Fruit fly (Drosophila melanogaster) whole organism, embryonic: Measurements from ENCODE around the gene CG2931.

Experiments used
- Aef1 ChIP-seq: fragments of 200-800 bp; sonication (Bioruptor generic); IDR thresholded peaks from 3 replicates; pipeline ENCODE4 v1.3.6; 2022; ENCODE audit warnings: missing biosample characterization, missing genetic modification characterization
- CG10565 ChIP-seq: fragments of 200-800 bp; sonication (Bioruptor generic); optimal IDR thresholded peaks from 3 replicates; lab custom pipeline; 2016; ENCODE audit warnings: missing biosample characterization, mild to moderate bottlenecking, missing genetic modification characterization
- CG10959 ChIP-seq: fragments of 200-800 bp; sonication (Bioruptor generic); IDR thresholded peaks from 2 replicates; pipeline ENCODE4 v1.3.6; 2022; ENCODE audit warnings: missing biosample characterization, missing genetic modification characterization
- CG12942 ChIP-seq: fragments of 200-800 bp; sonication (Bioruptor generic); optimal IDR thresholded peaks from 3 replicates; lab custom pipeline; 2016; ENCODE audit warnings: missing biosample characterization, missing genetic modification characterization
- CG14050 ChIP-seq: fragments of 200-800 bp; sonication (Bioruptor generic); IDR thresholded peaks from 3 replicates; pipeline ENCODE4 v1.3.6; 2022; ENCODE audit warnings: missing biosample characterization, missing genetic modification characterization
- CG15073 ChIP-seq: fragments of 200-800 bp; sonication (Bioruptor generic); optimal IDR thresholded peaks from 2 replicates; lab custom pipeline; 2016; ENCODE audit warnings: missing biosample characterization, missing genetic modification characterization
- CG16863 ChIP-seq: fragments of 200-800 bp; sonication (Bioruptor generic); optimal IDR thresholded peaks from 3 replicates; lab custom pipeline; 2016; ENCODE audit warnings: missing biosample characterization, missing genetic modification characterization
- CG17186 ChIP-seq: fragments of 200-800 bp; sonication (Bioruptor generic); optimal IDR thresholded peaks from 3 replicates; lab custom pipeline; 2017; ENCODE audit warnings: missing biosample characterization, missing genetic modification reagents, missing genetic modification characterization
- CG17385 ChIP-seq: fragments of 200-800 bp; sonication (Bioruptor generic); optimal IDR thresholded peaks from 3 replicates; lab custom pipeline; 2018; ENCODE audit warnings: missing biosample characterization, mild to moderate bottlenecking, missing genetic modification characterization
- CG17612 ChIP-seq: fragments of 200-800 bp; sonication (Bioruptor generic); IDR thresholded peaks from 2 replicates; pipeline ENCODE4 v1.3.6; 2022; ENCODE audit warnings: missing biosample characterization, missing genetic modification characterization
- CG2129 ChIP-seq: fragments of 200-800 bp; sonication (Bioruptor generic); IDR thresholded peaks from 2 replicates; pipeline ENCODE4 v1.3.6; 2022; ENCODE audit warnings: missing biosample characterization, missing genetic modification characterization; ENCODE audit not compliant: partially characterized antibody
- CG2712 ChIP-seq: fragments of 200-800 bp; optimal IDR thresholded peaks from 3 replicates; lab custom pipeline; 2019; ENCODE audit warnings: missing biosample characterization, mild to moderate bottlenecking, missing genetic modification characterization, moderate library complexity
- CG30431 ChIP-seq: fragments of 200-800 bp; sonication (Bioruptor generic); optimal IDR thresholded peaks from 2 replicates; lab custom pipeline; 2017; ENCODE audit warnings: missing biosample characterization, missing genetic modification characterization
- CG3065 ChIP-seq: fragments of 200-800 bp; sonication (Bioruptor generic); optimal IDR thresholded peaks from 2 replicates; lab custom pipeline; 2016; ENCODE audit warnings: missing biosample characterization, missing genetic modification characterization
- CG32532 ChIP-seq: fragments of 200-800 bp; sonication (Bioruptor generic); IDR thresholded peaks from 2 replicates; pipeline ENCODE4 v1.3.6; 2022; ENCODE audit warnings: missing biosample characterization, missing genetic modification characterization
- CG3407 ChIP-seq: fragments of 200-800 bp; sonication (Bioruptor generic); optimal IDR thresholded peaks from 2 replicates; lab custom pipeline; 2018; ENCODE audit warnings: missing biosample characterization, mild to moderate bottlenecking, missing genetic modification characterization
- CG4730 ChIP-seq: fragments of 200-800 bp; sonication (Bioruptor generic); IDR thresholded peaks from 2 replicates; pipeline ENCODE4 v1.3.6; 2022; ENCODE audit warnings: missing biosample characterization, missing genetic modification characterization
- CG6654 ChIP-seq: fragments of 200-800 bp; sonication (Bioruptor generic); optimal IDR thresholded peaks from 2 replicates; lab custom pipeline; 2017; ENCODE audit warnings: missing biosample characterization, mild to moderate bottlenecking, missing genetic modification characterization
- CG7556 ChIP-seq: fragments of 200-800 bp; sonication (Bioruptor generic); optimal IDR thresholded peaks from 2 replicates; lab custom pipeline; 2017; ENCODE audit warnings: missing biosample characterization, mild to moderate bottlenecking, missing genetic modification characterization
- CHES-1-like ChIP-seq: fragments of 200-800 bp; sonication (Bioruptor generic); optimal IDR thresholded peaks from 2 replicates; lab custom pipeline; 2016; ENCODE audit warnings: missing biosample characterization, missing genetic modification characterization
- Deaf1 ChIP-seq: fragments of 200-800 bp; optimal IDR thresholded peaks from 3 replicates; lab custom pipeline; 2019; ENCODE audit warnings: missing biosample characterization, mild to moderate bottlenecking, missing genetic modification characterization, moderate library complexity
- Elba2 ChIP-seq: fragments of 200-800 bp; sonication (Bioruptor generic); optimal IDR thresholded peaks from 3 replicates; lab custom pipeline; 2016; ENCODE audit warnings: missing biosample characterization, missing genetic modification characterization
- HHEX ChIP-seq: fragments of 200-800 bp; sonication (Bioruptor generic); optimal IDR thresholded peaks from 3 replicates; lab custom pipeline; 2017; ENCODE audit warnings: missing biosample characterization, mild to moderate bottlenecking, missing genetic modification characterization, missing genetic modification reagents
- HLH3B ChIP-seq: fragments of 200-800 bp; sonication (Bioruptor generic); IDR thresholded peaks from 2 replicates; pipeline ENCODE4 v1.3.6; 2022; ENCODE audit warnings: missing biosample characterization, missing genetic modification characterization
- HLH54F ChIP-seq: fragments of 200-800 bp; sonication (Bioruptor generic); optimal IDR thresholded peaks from 3 replicates; lab custom pipeline; 2016; ENCODE audit warnings: missing biosample characterization, missing genetic modification characterization
- Hr51 ChIP-seq, 2 experiments: fragments of 200-800 bp; sonication (Bioruptor generic); optimal IDR thresholded peaks; 2 replicates in 1 of 2; 3 replicates in 1 of 2; lab custom pipeline; 2016 to 2018; ENCODE audit warnings: missing biosample characterization in 2 of 2, missing genetic modification characterization in 2 of 2, mild to moderate bottlenecking in 1 of 2, moderate library complexity in 1 of 2
- Med ChIP-seq: fragments of 200-800 bp; sonication (Bioruptor generic); peaks from one replicate; lab custom pipeline; 2016; ENCODE audit warnings: missing biosample characterization, missing genetic modification characterization, mild to moderate bottlenecking, inconsistent platforms, moderate library complexity
- Mrtf ChIP-seq: fragments of 200-800 bp; sonication (Bioruptor generic); IDR thresholded peaks from 3 replicates; pipeline ENCODE4 v1.3.6; 2022; ENCODE audit warnings: missing biosample characterization, missing genetic modification characterization
- Nf-YB ChIP-seq: fragments of 200-800 bp; sonication (Bioruptor generic); optimal IDR thresholded peaks from 3 replicates; lab custom pipeline; 2019; ENCODE audit warnings: missing biosample characterization, mild to moderate bottlenecking, missing genetic modification characterization, moderate library complexity
- Opbp ChIP-seq: fragments of 200-800 bp; sonication (Bioruptor generic); IDR thresholded peaks from 3 replicates; pipeline ENCODE4 v1.3.6; 2022; ENCODE audit warnings: missing biosample characterization, missing genetic modification characterization; ENCODE audit not compliant: partially characterized antibody
- Side ChIP-seq: fragments of 200-800 bp; sonication (Bioruptor generic); optimal IDR thresholded peaks from 2 replicates; lab custom pipeline; 2016; ENCODE audit warnings: missing biosample characterization, missing genetic modification characterization
- Vsx1 ChIP-seq: fragments of 200-800 bp; sonication (Bioruptor generic); optimal IDR thresholded peaks from 2 replicates; lab custom pipeline; 2017; ENCODE audit warnings: missing biosample characterization, mild to moderate bottlenecking, missing genetic modification characterization, missing genetic modification reagents
- Xrp1 ChIP-seq: fragments of 200-800 bp; sonication (Bioruptor generic); IDR thresholded peaks from 2 replicates; pipeline ENCODE4 v1.3.6; 2022; ENCODE audit warnings: missing biosample characterization, missing genetic modification characterization
- ac ChIP-seq: fragments of 200-800 bp; sonication (Bioruptor generic); optimal IDR thresholded peaks from 3 replicates; lab custom pipeline; 2017; ENCODE audit warnings: missing biosample characterization, mild to moderate bottlenecking, missing genetic modification characterization
- amos ChIP-seq: fragments of 200-800 bp; sonication (Bioruptor generic); IDR thresholded peaks from 2 replicates; pipeline ENCODE4 v1.3.6; 2022; ENCODE audit warnings: missing biosample characterization, missing genetic modification characterization; ENCODE audit not compliant: partially characterized antibody
- chinmo ChIP-seq: fragments of 200-800 bp; sonication (Bioruptor generic); IDR thresholded peaks from 4 replicates; pipeline ENCODE4 v1.3.6; 2022; ENCODE audit warnings: missing biosample characterization, missing genetic modification characterization; ENCODE audit not compliant: partially characterized antibody
- crc ChIP-seq: fragments of 200-800 bp; sonication (Bioruptor generic); optimal IDR thresholded peaks from 2 replicates; lab custom pipeline; 2016; ENCODE audit warnings: missing biosample characterization, missing genetic modification characterization
- crol ChIP-seq: fragments of 200-800 bp; sonication (Bioruptor generic); IDR thresholded peaks from 2 replicates; pipeline ENCODE4 v1.3.6; 2022; ENCODE audit warnings: missing biosample characterization, missing genetic modification characterization
- fd96Cb ChIP-seq: fragments of 200-800 bp; sonication (Bioruptor generic); optimal IDR thresholded peaks from 2 replicates; lab custom pipeline; 2018; ENCODE audit warnings: missing biosample characterization, mild to moderate bottlenecking, missing genetic modification characterization, moderate library complexity
- grn ChIP-seq: fragments of 200-800 bp; sonication (Bioruptor generic); optimal IDR thresholded peaks from 3 replicates; lab custom pipeline; 2017; ENCODE audit warnings: missing biosample characterization, missing genetic modification characterization
- hkb ChIP-seq, 2 experiments: fragments of 200-800 bp in 1 of 2; fragments of >200 bp in 1 of 2; sonication (Bioruptor generic) in 1 of 2; IDR thresholded peaks in 1 of 2; optimal IDR thresholded peaks in 1 of 2; 2 replicates each; pipeline versions ENCODE4 v1.3.6 to Lab custom; 2017 to 2022; ENCODE audit warnings: missing biosample characterization in 1 of 2, missing genetic modification characterization in 1 of 2
- insv ChIP-seq, 2 experiments: fragments of 200-800 bp; sonication (Bioruptor generic); optimal IDR thresholded peaks; 3 replicates each; lab custom pipeline; 2016 to 2018; ENCODE audit warnings: missing biosample characterization in 2 of 2, missing genetic modification characterization in 2 of 2
- jigr1 ChIP-seq: fragments of 200-800 bp; sonication (Bioruptor generic); IDR thresholded peaks from 3 replicates; pipeline ENCODE4 v1.3.6; 2022; ENCODE audit warnings: missing biosample characterization, missing genetic modification characterization
- mam ChIP-seq: fragments of 200-800 bp; sonication (Bioruptor generic); optimal IDR thresholded peaks from 3 replicates; lab custom pipeline; 2016; ENCODE audit warnings: missing biosample characterization, missing genetic modification characterization
- pzg ChIP-seq: fragments of 200-800 bp; sonication (Bioruptor generic); optimal IDR thresholded peaks from 3 replicates; lab custom pipeline; 2018; ENCODE audit warnings: missing biosample characterization, mild to moderate bottlenecking, missing genetic modification characterization, moderate library complexity
- repo ChIP-seq: fragments of 200-800 bp; sonication (Bioruptor generic); optimal IDR thresholded peaks from 2 replicates; lab custom pipeline; 2016; ENCODE audit warnings: missing biosample characterization, missing genetic modification characterization
- ro ChIP-seq: fragments of 200-800 bp; sonication (Bioruptor generic); IDR thresholded peaks from 2 replicates; pipeline ENCODE4 v1.3.6; 2022; ENCODE audit warnings: missing biosample characterization, missing genetic modification characterization
- row ChIP-seq: fragments of 200-800 bp; sonication (Bioruptor generic); IDR thresholded peaks from 3 replicates; pipeline ENCODE4 v1.3.6; 2022; ENCODE audit warnings: missing biosample characterization, missing genetic modification characterization
- sim ChIP-seq: fragments of 200-800 bp; sonication (Bioruptor generic); IDR thresholded peaks from 2 replicates; pipeline ENCODE4 v1.3.6; 2022; ENCODE audit warnings: missing biosample characterization, missing genetic modification characterization
- tap ChIP-seq: fragments of 200-800 bp; optimal IDR thresholded peaks from 3 replicates; lab custom pipeline; 2019; ENCODE audit warnings: missing biosample characterization, mild to moderate bottlenecking, missing genetic modification characterization, moderate library complexity
- vnd ChIP-seq: fragments of 200-800 bp; sonication (Bioruptor generic); IDR thresholded peaks from 3 replicates; pipeline ENCODE4 v1.3.6; 2022; ENCODE audit warnings: missing biosample characterization, missing genetic modification characterization; ENCODE audit not compliant: partially characterized antibody

CG2931 gene

DNA sequence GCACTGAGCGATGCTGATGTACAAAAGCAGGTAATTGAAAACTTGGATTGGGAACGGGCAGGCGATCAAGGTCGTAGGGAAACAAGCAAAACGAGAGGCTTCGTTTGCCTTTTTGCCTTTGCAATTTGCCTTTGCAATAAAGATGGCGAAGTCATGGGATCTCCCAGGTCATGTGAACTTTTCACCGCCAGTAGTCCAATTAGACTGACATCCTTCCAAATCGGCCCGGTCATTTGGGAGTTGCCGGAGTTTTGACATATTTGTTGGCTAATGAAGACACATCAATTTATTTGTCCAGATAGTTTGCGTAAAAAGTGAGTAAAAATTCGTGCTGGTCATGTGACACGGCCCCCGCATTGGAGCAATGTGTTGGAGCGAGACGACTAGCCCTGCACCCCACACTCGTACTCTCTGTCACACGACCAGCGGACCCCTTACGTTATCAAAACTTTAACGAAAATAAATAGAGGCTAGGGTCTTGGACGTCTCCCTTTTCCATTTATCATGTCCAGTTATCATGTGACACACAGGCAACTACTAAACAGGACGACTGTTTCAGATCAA lies 23.7 kb upstream of the CG2931 start (continued):
- TF ChIP-seq CG6654, result no peak
- TF ChIP-seq chinmo (GFP tag; lab: Robert Waterston, UW), result no peak
- no peak for TF ChIP-seq row
- TF ChIP-seq ac (GFP tag; lab: Kevin White, UChicago), result no peak
- TF ChIP-seq Vsx1 (GFP tag; lab: Kevin White, UChicago), result no peak
- TF ChIP-seq CG17612 (GFP tag; lab: Robert Waterston, UW), result no peak
- no peak for TF ChIP-seq CG2712 (tag; lab: Kevin White, UChicago)
- TF ChIP-seq CG17186 (GFP tag; lab: Kevin White, UChicago), result no peak
- TF ChIP-seq Mrtf (GFP tag; lab: Robert Waterston, UW), result no peak
- TF ChIP-seq tap (tag; lab: Kevin White, UChicago), result no peak
- TF ChIP-seq amos (GFP tag; lab: Robert Waterston, UW), result peak; percentile 33; the same call in 1 of the 2 replicates
- no peak for TF ChIP-seq crol
- TF ChIP-seq Deaf1 (tag; lab: Kevin White, UChicago), result peak; percentile 41
- TF ChIP-seq insv (GFP tag; optimal IDR thresholded peaks at IDR 0.05; lab: Kevin White, UChicago), result peak; percentile 43 to 88
- no peak for TF ChIP-seq CG10565
- no peak for TF ChIP-seq CG14050 (GFP tag; lab: Robert Waterston, UW)
- no peak for TF ChIP-seq Side (GFP tag; lab: Kevin White, UChicago)
- TF ChIP-seq CG30431 (GFP tag; lab: Kevin White, UChicago), result no peak
- no peak for TF ChIP-seq CG3407 (GFP tag; lab: Kevin White, UChicago)
- TF ChIP-seq sim, result no peak
- TF ChIP-seq CG16863 (GFP tag; lab: Kevin White, UChicago), result no peak
- no peak for TF ChIP-seq CG3065 (GFP tag; lab: Kevin White, UChicago)
- TF ChIP-seq CHES-1-like, result no peak
- peak; percentile 71 for TF ChIP-seq Elba2
- TF ChIP-seq Nf-YB (GFP tag; lab: Kevin White, UChicago), result no peak
- TF ChIP-seq repo (GFP tag; lab: Kevin White, UChicago), result no peak
- no peak for TF ChIP-seq Hr51 (GFP tag; optimal IDR thresholded peaks at IDR 0.05; lab: Kevin White, UChicago)
- TF ChIP-seq pzg, result no peak
- TF ChIP-seq HLH54F (GFP tag; lab: Kevin White, UChicago), result no peak
- no peak for TF ChIP-seq Xrp1 (GFP tag; lab: Robert Waterston, UW)
- no peak for TF ChIP-seq CG10959 (GFP tag; lab: Robert Waterston, UW)
- TF ChIP-seq fd96Cb, result no peak
- TF ChIP-seq CG4730 (GFP tag; lab: Robert Waterston, UW), result no peak
- no peak for TF ChIP-seq CG15073 (GFP tag; lab: Kevin White, UChicago)
- TF ChIP-seq CG32532, result no peak
- TF ChIP-seq vnd, result no peak
- TF ChIP-seq ro (GFP tag; lab: Robert Waterston, UW), result no peak
- no peak for TF ChIP-seq mam (GFP tag; lab: Kevin White, UChicago)
- TF ChIP-seq Aef1 (GFP tag; lab: Robert Waterston, UW), result no peak
- peak; percentile 73 for TF ChIP-seq Med (GFP tag; lab: Kevin White, UChicago)
- no peak for TF ChIP-seq jigr1 (GFP tag; lab: Robert Waterston, UW)
- TF ChIP-seq hkb (optimal IDR thresholded peaks at IDR 0.05; lab: Kevin White, UChicago), result no peak
- no peak for TF ChIP-seq hkb (GFP tag; IDR thresholded peaks at IDR 0.05; lab: Robert Waterston, UW)
- no peak for TF ChIP-seq CG2129 (GFP tag; lab: Robert Waterston, UW)
- no peak for TF ChIP-seq grn
- no peak for TF ChIP-seq HHEX (GFP tag; lab: Kevin White, UChicago)
- no peak for TF ChIP-seq CG17385 (GFP tag; lab: Kevin White, UChicago)
- no peak for TF ChIP-seq CG12942 (GFP tag; lab: Kevin White, UChicago)
- TF ChIP-seq CG7556 (GFP tag; lab: Kevin White, UChicago), result no peak
- no peak for TF ChIP-seq crc (GFP tag; lab: Kevin White, UChicago)
- TF ChIP-seq HLH3B (GFP tag; lab: Robert Waterston, UW), result no peak
- no peak for TF ChIP-seq Opbp (GFP tag; lab: Robert Waterston, UW)
